Worm (Caenorhabditis elegans): Measurements from ENCODE around the gene F36D3.4.

F36D3.4 gene

DNA sequence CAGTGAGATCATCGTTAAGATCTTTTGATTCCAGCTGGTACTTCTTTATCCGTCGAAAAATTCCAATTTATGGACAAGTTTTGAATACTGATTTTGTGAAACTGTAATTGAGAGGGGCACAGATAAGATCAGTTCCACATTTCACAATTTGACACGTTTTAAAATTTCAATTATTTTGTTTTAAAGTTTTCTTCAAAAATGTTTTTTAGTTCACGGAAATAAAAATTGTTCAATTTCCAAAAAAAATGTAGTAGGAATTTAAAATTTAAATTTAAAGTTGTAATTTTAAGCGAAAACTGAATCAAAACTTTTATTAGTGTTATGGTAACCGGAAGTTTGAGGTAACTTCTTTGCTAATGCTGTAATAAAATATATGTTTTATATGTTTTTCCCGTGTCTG is at the start of gene F36D3.4:
Gene F36D3.4, minus strand, starts transcription at position 101 of the 400 bp plus-strand sequence.
- TF ChIP-seq ceh-16 (tag; optimal IDR thresholded peaks at IDR 0.05) = no peak
- no peak for TF ChIP-seq Y55F3AM.14 (GFP tag; optimal IDR thresholded peaks at IDR 0.05)
- TF ChIP-seq lin-13 (GFP tag; optimal IDR thresholded peaks at IDR 0.05) = no peak
- TF ChIP-seq lsy-2 (tag; optimal IDR thresholded peaks at IDR 0.05) = no peak
- no peak for TF ChIP-seq lin-39 (tag; optimal IDR thresholded peaks at IDR 0.05)
- TF ChIP-seq ZK546.5 (tag; optimal IDR thresholded peaks at IDR 0.05) = no peak
- TF ChIP-seq R02D3.7 (tag; optimal IDR thresholded peaks at IDR 0.05) = no peak
- TF ChIP-seq elt-3 (tag; optimal IDR thresholded peaks at IDR 0.05) = no peak
- no peak for TF ChIP-seq unc-39 (tag; optimal IDR thresholded peaks at IDR 0.05)
- no peak for TF ChIP-seq elt-1 (tag; optimal IDR thresholded peaks at IDR 0.05)
- TF ChIP-seq nhr-10 (tag; optimal IDR thresholded peaks at IDR 0.05) = no peak
- TF ChIP-seq fos-1 (tag; optimal IDR thresholded peaks at IDR 0.05) = no peak
- TF ChIP-seq nhr-21 (tag; optimal IDR thresholded peaks at IDR 0.05) = no peak
- TF ChIP-seq alr-1 (tag; optimal IDR thresholded peaks at IDR 0.05) = no peak
- TF ChIP-seq ama-1 (optimal IDR thresholded peaks at IDR 0.05) = no peak
- TF ChIP-seq snpc-4 (tag; optimal IDR thresholded peaks at IDR 0.05) = no peak

ce11 chrV:16565639-16566038 is 48.1 kb upstream of the F36D3.4 start, which contains the start of gene sru-45:
Gene sru-45, plus strand, starts transcription at chrV:16565939.
- TF ChIP-seq R02D3.7 (tag; optimal IDR thresholded peaks at IDR 0.05) (no peak), nhr-10 (tag; optimal IDR thresholded peaks at IDR 0.05) (no peak), peb-1 (tag; optimal IDR thresholded peaks at IDR 0.05) (no peak), ama-1 (optimal IDR thresholded peaks at IDR 0.05) (no peak), gmeb-1 (tag; optimal IDR thresholded peaks at IDR 0.05) (no peak), skn-1 (tag; optimal IDR thresholded peaks at IDR 0.05) (no peak), nhr-25 (tag; optimal IDR thresholded peaks at IDR 0.05) (no peak), dmd-4 (tag; optimal IDR thresholded peaks at IDR 0.05) (no peak), nhr-237 (tag; optimal IDR thresholded peaks at IDR 0.05) (no peak), nhr-77 (tag; optimal IDR thresholded peaks at IDR 0.05) (no peak), C34F6.9 (tag; optimal IDR thresholded peaks at IDR 0.05) (no peak), fos-1 (tag; optimal IDR thresholded peaks at IDR 0.05) (no peak), ceh-82 (tag; optimal IDR thresholded peaks at IDR 0.05) (no peak)

DNA sequence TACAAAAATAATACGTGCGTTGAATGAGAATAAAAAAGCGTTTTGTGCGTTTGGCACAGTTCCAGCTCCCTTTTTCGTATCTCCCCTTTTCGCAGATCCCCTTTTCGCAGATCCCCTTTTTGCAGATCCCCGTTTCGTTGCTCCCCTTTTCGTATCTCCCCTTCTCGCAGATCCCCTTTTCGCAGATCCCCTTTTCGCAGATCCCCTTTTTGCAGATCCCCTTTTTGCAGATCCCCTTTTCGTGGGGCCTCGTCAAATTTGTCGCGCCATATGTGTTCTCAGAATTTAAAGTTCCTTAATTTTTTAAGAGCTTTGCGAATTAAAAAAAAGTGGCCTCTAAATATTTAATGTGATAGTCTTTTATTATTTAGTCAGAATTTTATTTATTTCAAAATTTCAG is 35.4 kb upstream of the F36D3.4 start, which contains the start of gene Y32B12B.4:
Gene Y32B12B.4, plus strand, starts transcription at position 399 of the 400 bp plus-strand sequence.
- TF ChIP-seq ztf-11 (tag; optimal IDR thresholded peaks at IDR 0.05) (no peak), mdl-1 (tag; optimal IDR thresholded peaks at IDR 0.05) (no peak), nhr-21 (tag; optimal IDR thresholded peaks at IDR 0.05) (no peak), nhr-129 (tag; optimal IDR thresholded peaks at IDR 0.05) (no peak), dmd-4 (tag; optimal IDR thresholded peaks at IDR 0.05) (no peak), crh-2 (tag; optimal IDR thresholded peaks at IDR 0.05) (no peak)

DNA sequence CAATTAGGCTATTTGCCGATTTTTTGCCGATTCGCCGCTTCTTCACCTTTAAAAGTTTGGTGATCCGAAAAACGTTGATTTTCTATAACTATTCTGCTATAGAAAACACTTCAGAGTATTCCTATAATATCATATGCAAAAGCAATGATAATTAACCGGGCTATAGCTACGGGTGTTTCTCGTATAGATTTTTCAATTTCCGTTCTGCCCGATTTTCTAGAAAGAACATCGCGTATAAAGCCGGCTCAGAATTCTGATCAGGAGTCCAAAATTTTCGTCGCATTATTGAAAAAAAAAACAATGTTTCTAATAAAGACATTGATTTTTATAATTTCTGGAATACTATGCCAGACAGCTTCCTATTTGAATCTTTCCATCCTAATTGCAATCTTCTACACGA is 33.2 kb upstream of the F36D3.4 start, which contains the start of gene srbc-65:
Gene srbc-65, plus strand, starts transcription at position 301 of the 400 bp plus-strand sequence.
- no peak for TF ChIP-seq alr-1 (tag; optimal IDR thresholded peaks at IDR 0.05)
- TF ChIP-seq ceh-82 (tag; optimal IDR thresholded peaks at IDR 0.05) = no peak
- no peak for TF ChIP-seq ZK546.5 (tag; optimal IDR thresholded peaks at IDR 0.05)
- TF ChIP-seq ama-1 (optimal IDR thresholded peaks at IDR 0.05) = no peak
- TF ChIP-seq egl-27 (tag; optimal IDR thresholded peaks at IDR 0.05) = no peak
- TF ChIP-seq elt-1 (tag; optimal IDR thresholded peaks at IDR 0.05) = no peak
- TF ChIP-seq F13H6.1 (tag; optimal IDR thresholded peaks at IDR 0.05) = no peak
- no peak for TF ChIP-seq sem-4 (tag; optimal IDR thresholded peaks at IDR 0.05)
- no peak for TF ChIP-seq sma-3 (GFP tag; optimal IDR thresholded peaks at IDR 0.05)
- no peak for TF ChIP-seq nhr-25 (tag; optimal IDR thresholded peaks at IDR 0.05)
- TF ChIP-seq peb-1 (tag; optimal IDR thresholded peaks at IDR 0.05) = no peak
- TF ChIP-seq dmd-4 (tag; optimal IDR thresholded peaks at IDR 0.05) = no peak
- TF ChIP-seq nhr-12 (tag; optimal IDR thresholded peaks at IDR 0.05) = no peak
- TF ChIP-seq nhr-11 (tag; optimal IDR thresholded peaks at IDR 0.05) = no peak
- TF ChIP-seq R02D3.7 (tag; optimal IDR thresholded peaks at IDR 0.05) = no peak
- TF ChIP-seq lsy-2 (tag; optimal IDR thresholded peaks at IDR 0.05) = no peak
- TF ChIP-seq nhr-10 (tag; optimal IDR thresholded peaks at IDR 0.05) = no peak
- TF ChIP-seq aly-2 (tag; optimal IDR thresholded peaks at IDR 0.05) = no peak

DNA sequence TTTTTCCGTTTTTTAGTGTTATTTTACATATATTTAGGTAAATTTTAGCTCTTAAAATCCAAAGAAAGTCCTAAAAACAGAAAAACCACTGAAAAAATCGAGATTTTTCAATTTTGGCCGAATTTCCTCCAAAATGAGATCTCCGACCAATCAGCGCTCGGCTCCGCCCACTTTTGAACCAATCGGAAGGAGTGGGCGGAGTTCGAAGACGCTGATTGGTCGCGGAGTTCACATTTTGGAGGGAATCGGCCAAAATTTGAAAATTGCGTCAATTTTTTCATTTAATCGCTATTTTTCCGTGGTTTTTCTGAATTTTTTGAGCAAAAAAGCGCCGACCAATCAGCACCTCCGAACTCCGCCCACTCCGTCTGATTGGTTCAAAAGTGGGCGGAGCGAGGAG is 23.1 kb upstream of the F36D3.4 start:
- TF ChIP-seq sma-3 (GFP tag; optimal IDR thresholded peaks at IDR 0.05) (no peak), lin-13 (GFP tag; optimal IDR thresholded peaks at IDR 0.05) (no peak), nhr-12 (tag; optimal IDR thresholded peaks at IDR 0.05) (no peak), sem-4 (tag; optimal IDR thresholded peaks at IDR 0.05) (no peak), fos-1 (tag; optimal IDR thresholded peaks at IDR 0.05) (no peak)
